Worm (Caenorhabditis elegans): ENCODE results near the gene irld-23.

DNA sequence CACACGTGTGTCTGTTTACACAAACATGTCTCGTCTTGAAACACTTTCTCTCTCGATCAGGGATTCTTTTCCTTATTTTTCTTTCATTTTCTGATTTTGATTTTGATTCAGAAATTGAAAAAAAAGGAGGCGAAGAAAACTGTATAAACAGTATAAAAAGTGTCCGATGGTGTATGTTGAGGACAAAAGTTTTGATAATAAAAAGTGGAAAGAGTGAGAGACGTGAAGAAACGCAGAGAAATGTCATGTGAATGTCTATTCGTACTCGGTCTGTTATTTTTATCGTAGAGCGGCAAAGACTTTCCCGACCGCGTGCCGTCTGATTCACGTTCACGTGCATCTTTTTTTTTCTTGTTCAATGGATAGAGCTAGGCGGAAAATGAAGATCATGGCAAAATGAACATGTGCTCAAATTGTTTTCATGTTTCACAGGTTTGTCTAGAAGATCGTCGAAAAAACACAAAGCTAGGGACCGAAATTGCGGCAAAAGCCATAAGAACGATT lies 16.7 kb downstream of the irld-23 start:
- TF ChIP-seq T22C8.4 (GFP tag; IDR thresholded peaks at IDR 0.05) (no peak), ztf-29 (GFP tag; IDR thresholded peaks at IDR 0.05) (no peak), cog-1 (tag; optimal IDR thresholded peaks at IDR 0.05) (no peak), ref-1 (GFP tag; conservative IDR thresholded peaks at IDR 0.05) (no peak), flt-1 (GFP tag; IDR thresholded peaks at IDR 0.05) (no peak), klf-2 (GFP tag; conservative IDR thresholded peaks at IDR 0.05) (no peak)

Measured in whole organism, midembryonic.